Fruit fly (Drosophila melanogaster): Measurements from ENCODE around the gene tefu.

dm6 chr3R:15222973-15223372 lies 19.1 kb downstream of the tefu start, which contains the start of gene Polr2G:
- no peak for TF ChIP-seq psq (optimal IDR thresholded peaks at IDR 0.05)
- TF ChIP-seq h (optimal IDR thresholded peaks at IDR 0.05), result no peak
- no peak for TF ChIP-seq ttk (optimal IDR thresholded peaks at IDR 0.05)
- TF ChIP-seq insv (optimal IDR thresholded peaks at IDR 0.05), result no peak
- TF ChIP-seq Myc (optimal IDR thresholded peaks at IDR 0.05), result no peak

Measured in Kc167 (cell line).